Worm (Caenorhabditis elegans) whole organism, late embryonic: ENCODE measurements around the gene fbxc-23.

ENCODE experiments used
- K02D7.2 ChIP-seq: sonication (generic microtip); optimal IDR thresholded peaks from 2 replicates; lab custom pipeline; 2017; ENCODE audit warnings: mild to moderate bottlenecking, missing genetic modification characterization, missing compliant biosample characterization
- Y22D7AL.16 ChIP-seq: sonication (generic microtip); optimal IDR thresholded peaks from 2 replicates; lab custom pipeline; 2016; ENCODE audit warnings: missing genetic modification characterization, missing compliant biosample characterization
- ahr-1 ChIP-seq: sonication (generic microtip); optimal IDR thresholded peaks from 2 replicates; lab custom pipeline; 2016; ENCODE audit warnings: missing genetic modification characterization, missing compliant biosample characterization
- ceh-18 ChIP-seq: sonication (generic microtip); optimal IDR thresholded peaks from 2 replicates; lab custom pipeline; 2016; ENCODE audit warnings: missing genetic modification characterization, missing compliant biosample characterization
- ceh-19 ChIP-seq: fragments of 200-800 bp; sonication (Bioruptor generic); optimal IDR thresholded peaks from 2 replicates; lab custom pipeline; 2018; ENCODE audit warnings: mild to moderate bottlenecking, missing genetic modification characterization, missing compliant biosample characterization
- ceh-2 ChIP-seq: sonication (generic microtip); optimal IDR thresholded peaks from 2 replicates; lab custom pipeline; 2016; ENCODE audit warnings: missing genotype, missing genetic modification characterization, missing compliant biosample characterization
- che-1 ChIP-seq: sonication (generic microtip); optimal IDR thresholded peaks from 2 replicates; lab custom pipeline; 2016; ENCODE audit warnings: mild to moderate bottlenecking, missing genetic modification characterization, missing compliant biosample characterization
- dmd-4 ChIP-seq: sonication (generic microtip); optimal IDR thresholded peaks from 2 replicates; lab custom pipeline; 2016; ENCODE audit warnings: borderline replicate concordance, missing genetic modification characterization, missing compliant biosample characterization
- ets-4 ChIP-seq: sonication (generic microtip); optimal IDR thresholded peaks from 2 replicates; lab custom pipeline; 2016; ENCODE audit warnings: missing genetic modification characterization, missing compliant biosample characterization
- eyg-1 ChIP-seq: sonication (generic microtip); optimal IDR thresholded peaks from 2 replicates; lab custom pipeline; 2016; ENCODE audit warnings: missing genotype, missing genetic modification characterization, missing compliant biosample characterization
- fax-1 ChIP-seq: sonication (generic microtip); optimal IDR thresholded peaks from 2 replicates; lab custom pipeline; 2016; ENCODE audit warnings: missing genotype, missing genetic modification characterization, missing compliant biosample characterization
- fkh-10 ChIP-seq: fragments of 150-350 bp; optimal IDR thresholded peaks from 2 replicates; lab custom pipeline; 2014; ENCODE audit warnings: missing biosample characterization, missing genetic modification reagents, missing genetic modification characterization
- fkh-6 ChIP-seq: sonication (generic microtip); optimal IDR thresholded peaks from 2 replicates; lab custom pipeline; 2016; ENCODE audit warnings: missing genetic modification characterization, missing compliant biosample characterization
- hlh-8 ChIP-seq: sonication (generic microtip); optimal IDR thresholded peaks from 2 replicates; lab custom pipeline; 2016; ENCODE audit warnings: missing genotype, missing genetic modification characterization, missing compliant biosample characterization
- lin-11 ChIP-seq: fragments of 200-800 bp; sonication (Bioruptor generic); optimal IDR thresholded peaks from 2 replicates; lab custom pipeline; 2018; ENCODE audit warnings: mild to moderate bottlenecking, missing genetic modification characterization, missing compliant biosample characterization
- nfya-1 ChIP-seq: sonication (generic microtip); optimal IDR thresholded peaks from 2 replicates; lab custom pipeline; 2017; ENCODE audit warnings: missing genetic modification characterization, mild to moderate bottlenecking, missing compliant biosample characterization, antibody characterized with exemption, moderate library complexity
- nhr-11 ChIP-seq: fragments of 150-350 bp; optimal IDR thresholded peaks from 2 replicates; lab custom pipeline; 2014; ENCODE audit warnings: missing biosample characterization, missing genetic modification characterization
- nhr-232 ChIP-seq: sonication (generic microtip); optimal IDR thresholded peaks from 2 replicates; lab custom pipeline; 2016; ENCODE audit warnings: missing genetic modification characterization, missing compliant biosample characterization
- npax-4 ChIP-seq: sonication (generic microtip); optimal IDR thresholded peaks from 2 replicates; lab custom pipeline; 2016; ENCODE audit warnings: missing genetic modification characterization, missing compliant biosample characterization
- odd-2 ChIP-seq: sonication (generic microtip); optimal IDR thresholded peaks from 2 replicates; lab custom pipeline; 2017; ENCODE audit warnings: antibody characterized with exemption, mild to moderate bottlenecking, missing genetic modification characterization, missing compliant biosample characterization
- pag-3 ChIP-seq: sonication (generic microtip); optimal IDR thresholded peaks from 2 replicates; lab custom pipeline; 2016; ENCODE audit warnings: missing compliant biosample characterization, missing genetic modification characterization, borderline replicate concordance
- pat-9 ChIP-seq: fragments of 200-800 bp; sonication (Bioruptor generic); optimal IDR thresholded peaks from 2 replicates; lab custom pipeline; 2018; ENCODE audit warnings: mild to moderate bottlenecking, missing genetic modification characterization, moderate library complexity, missing compliant biosample characterization
- pax-1 ChIP-seq: fragments of 150-350 bp; optimal IDR thresholded peaks from 2 replicates; lab custom pipeline; 2014; ENCODE audit warnings: missing biosample characterization, missing genetic modification characterization
- pha-2 ChIP-seq: sonication (generic microtip); optimal IDR thresholded peaks from 2 replicates; lab custom pipeline; 2017; ENCODE audit warnings: mild to moderate bottlenecking, missing genetic modification characterization, missing compliant biosample characterization
- pha-4 ChIP-seq: fragments of 150-350 bp; optimal IDR thresholded peaks from 2 replicates; lab custom pipeline; 2018; ENCODE audit warnings: missing biosample characterization, missing genetic modification reagents, missing genetic modification characterization
- pqm-1 ChIP-seq: sonication (generic microtip); optimal IDR thresholded peaks from 2 replicates; lab custom pipeline; 2016; ENCODE audit warnings: missing genetic modification characterization, missing compliant biosample characterization
- ref-2 ChIP-seq: sonication (generic microtip); optimal IDR thresholded peaks from 2 replicates; lab custom pipeline; 2016; ENCODE audit warnings: missing genetic modification characterization, missing compliant biosample characterization
- sox-2 ChIP-seq: fragments of 200-800 bp; sonication (Bioruptor generic); IDR thresholded peaks from 2 replicates; pipeline ENCODE4 v1.3.6; 2022; ENCODE audit warnings: missing genetic modification reagents, missing genetic modification characterization, missing compliant biosample characterization
- tbx-7 ChIP-seq: sonication (generic microtip); optimal IDR thresholded peaks from 2 replicates; lab custom pipeline; 2016; ENCODE audit warnings: missing genotype, missing genetic modification characterization, missing compliant biosample characterization
- ttx-3 ChIP-seq: sonication (generic microtip); optimal IDR thresholded peaks from 2 replicates; lab custom pipeline; 2016; ENCODE audit warnings: missing genetic modification reagents, missing genetic modification characterization, missing compliant biosample characterization
- unc-42 ChIP-seq: sonication (generic microtip); optimal IDR thresholded peaks from 2 replicates; lab custom pipeline; 2016; ENCODE audit warnings: missing genotype, missing genetic modification characterization, missing compliant biosample characterization
- unc-86 ChIP-seq: sonication (generic microtip); optimal IDR thresholded peaks from 2 replicates; lab custom pipeline; 2016; ENCODE audit warnings: missing genetic modification characterization, missing compliant biosample characterization
- zip-5 ChIP-seq: sonication (generic microtip); optimal IDR thresholded peaks from 2 replicates; lab custom pipeline; 2016; ENCODE audit warnings: missing genetic modification characterization, missing compliant biosample characterization

The fbxc-23 gene

DNA sequence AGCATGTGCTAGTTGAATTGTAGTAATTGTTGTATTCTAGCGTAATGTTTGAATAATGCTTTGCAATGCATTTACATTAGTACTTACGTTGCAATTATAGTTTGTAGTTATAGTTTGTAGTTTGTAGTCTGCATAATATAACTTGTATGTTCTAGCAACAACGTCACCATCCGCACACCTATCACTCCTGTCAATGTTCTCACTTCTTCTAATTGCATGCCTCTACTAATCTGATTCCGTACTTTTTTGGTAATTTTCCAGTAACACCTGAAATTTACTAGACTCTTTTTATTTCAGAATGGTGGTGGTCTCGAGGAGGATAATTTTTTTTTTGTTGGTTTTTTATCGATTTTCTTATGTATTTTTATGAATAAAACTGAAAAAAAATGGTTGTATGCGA, 40.2 kb upstream of the fbxc-23 start:
- no peak for TF ChIP-seq K02D7.2 (tag; lab: Kevin White, UChicago)
- TF ChIP-seq nhr-11 (tag; lab: Kevin White, UChicago): no peak
- TF ChIP-seq ahr-1 (tag; lab: Kevin White, UChicago): no peak
- no peak for TF ChIP-seq ref-2 (tag; lab: Kevin White, UChicago)
- TF ChIP-seq ttx-3 (tag; lab: Kevin White, UChicago): no peak
- TF ChIP-seq, all 69 proteins: peak for 0

DNA sequence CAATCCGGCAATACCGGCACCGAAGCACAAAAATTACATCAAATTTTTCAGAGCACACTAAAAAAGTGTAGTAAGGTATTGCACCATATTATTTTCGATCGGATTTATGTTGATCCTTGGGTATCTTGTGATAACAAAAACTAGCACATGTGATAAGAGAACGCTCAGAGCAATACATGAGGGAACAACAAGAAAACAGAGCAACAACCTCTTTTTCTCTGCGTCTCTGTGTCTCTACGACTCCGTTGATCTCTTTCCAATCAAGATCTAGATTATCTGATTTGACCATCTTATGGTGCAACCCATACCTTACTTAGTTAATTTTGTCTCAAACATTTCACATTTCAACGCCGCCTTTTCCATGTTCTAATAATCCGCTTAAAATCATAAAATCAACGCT, 35.9 kb upstream of the fbxc-23 start, which contains the start of gene tag-10:
TSS of gene tag-10 (plus strand) at position 347 of the 400 bp plus-strand sequence.
- TF ChIP-seq fax-1 (tag; lab: Kevin White, UChicago) (no peak), ets-4 (tag; lab: Kevin White, UChicago) (no peak), pax-1 (tag; lab: Kevin White, UChicago) (no peak), ttx-3 (tag; lab: Kevin White, UChicago) (no peak), unc-42 (tag; lab: Kevin White, UChicago) (no peak), pat-9 (tag; lab: Kevin White, UChicago) (no peak)

DNA sequence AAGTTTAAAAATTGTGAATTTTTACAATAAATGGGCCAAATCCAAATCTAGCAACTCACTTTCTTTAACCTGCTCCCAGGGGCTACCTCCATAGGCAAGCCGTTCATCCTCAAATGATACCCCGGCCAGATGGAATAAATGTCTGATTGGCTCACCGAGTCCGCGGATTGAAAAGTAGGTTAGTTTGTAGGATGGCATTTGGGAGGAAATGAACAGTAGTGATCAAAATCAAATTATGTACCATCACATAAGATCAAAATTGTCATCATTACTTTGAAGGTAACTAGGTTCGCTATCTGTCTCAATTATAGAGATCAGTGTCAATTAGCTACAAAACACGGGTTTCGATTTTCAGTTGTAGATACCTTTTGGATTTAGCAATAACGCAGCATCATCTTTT, 34.3 kb upstream of the fbxc-23 start, which contains the start of the genes gst-17 and gst-18:
TSS of gene gst-17 (minus strand) at position 101 of the 400 bp plus-strand sequence.
TSS of gene gst-18 (minus strand) at position 198 of the 400 bp plus-strand sequence.
- TF ChIP-seq ceh-18 (tag; lab: Kevin White, UChicago) (no peak), Y22D7AL.16 (tag; lab: Kevin White, UChicago) (no peak), ceh-2 (tag; lab: Kevin White, UChicago) (no peak), lin-11 (tag; lab: Kevin White, UChicago) (no peak), zip-5 (tag; lab: Kevin White, UChicago) (no peak), che-1 (no peak), tbx-7 (tag; lab: Kevin White, UChicago) (no peak), nfya-1 (no peak)

DNA sequence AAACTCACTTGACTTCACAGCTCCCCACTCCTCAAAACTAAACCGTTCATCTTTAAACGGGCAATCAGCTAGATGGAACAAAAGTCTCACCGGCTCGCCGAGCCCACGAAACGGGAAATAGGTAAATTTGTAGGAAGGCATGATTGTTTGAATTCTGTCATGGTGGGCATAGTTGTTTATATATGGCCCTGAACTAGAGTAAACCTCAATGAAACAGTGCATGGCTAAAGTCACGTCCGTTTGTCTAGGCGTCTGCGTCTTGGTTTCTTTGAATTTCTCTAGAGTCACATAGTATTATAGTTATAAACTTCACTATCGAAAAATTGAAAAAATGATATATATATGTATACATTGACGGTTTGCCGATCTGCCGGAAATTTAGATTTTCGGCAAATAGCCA, 30.6 kb upstream of the fbxc-23 start, which contains the start of gene gst-19:
TSS of gene gst-19 (minus strand) at position 145 of the 400 bp plus-strand sequence.
- TF ChIP-seq pha-2: no peak
- TF ChIP-seq tbx-7 (tag; lab: Kevin White, UChicago): no peak
- no peak for TF ChIP-seq unc-86 (tag; lab: Kevin White, UChicago)
- TF ChIP-seq eyg-1 (tag; lab: Kevin White, UChicago): no peak
- no peak for TF ChIP-seq pqm-1 (tag; lab: Kevin White, UChicago)
- no peak for TF ChIP-seq ahr-1 (tag; lab: Kevin White, UChicago)
- TF ChIP-seq npax-4 (tag; lab: Kevin White, UChicago): no peak
- no peak for TF ChIP-seq dmd-4 (tag; lab: Kevin White, UChicago)
- no peak for TF ChIP-seq odd-2
- TF ChIP-seq, all 69 proteins: peak for 0

DNA sequence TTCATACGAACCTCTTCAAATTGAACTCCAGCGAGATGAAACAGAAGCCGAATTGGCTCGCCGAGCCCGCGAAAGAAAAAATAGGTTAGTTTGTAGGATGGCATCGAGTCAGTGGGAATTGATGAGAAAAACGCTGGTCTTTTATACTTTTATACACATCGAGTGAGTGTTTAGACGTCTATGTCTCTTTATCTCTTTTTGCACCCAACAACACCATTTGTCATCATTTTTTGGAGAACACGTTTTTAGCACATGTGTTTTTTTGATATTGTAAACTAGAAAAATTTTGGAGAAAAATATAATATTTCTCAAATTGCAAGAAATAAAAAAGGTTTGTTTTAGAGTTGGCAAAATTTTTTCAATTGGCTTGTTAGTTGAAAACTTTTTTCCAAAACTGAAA, 28.0 kb upstream of the fbxc-23 start, which contains the start of gene gst-16:
TSS of gene gst-16 (minus strand) at position 111 of the 400 bp plus-strand sequence.
- no peak for TF ChIP-seq fkh-6 (tag; lab: Kevin White, UChicago)
- no peak for TF ChIP-seq pax-1 (tag; lab: Kevin White, UChicago)
- no peak for TF ChIP-seq pha-4 (tag; lab: Kevin White, UChicago)
- no peak for TF ChIP-seq unc-86 (tag; lab: Kevin White, UChicago)
- no peak for TF ChIP-seq hlh-8 (tag; lab: Kevin White, UChicago)
- no peak for TF ChIP-seq nhr-232 (tag; lab: Kevin White, UChicago)
- no peak for TF ChIP-seq nfya-1
- TF ChIP-seq pag-3: no peak
- TF ChIP-seq fax-1 (tag; lab: Kevin White, UChicago): no peak
- no peak for TF ChIP-seq ceh-19 (GFP tag; lab: Kevin White, UChicago)
- no peak for TF ChIP-seq fkh-10 (GFP tag; lab: Kevin White, UChicago)
- TF ChIP-seq sox-2: no peak
